Fruit fly (Drosophila melanogaster) whole organism, embryonic: ENCODE measurements around the gene LUBEL.

Experiments used
- Atf6 ChIP-seq: fragments of 200-800 bp; sonication (Bioruptor generic); IDR thresholded peaks from 2 replicates; pipeline ENCODE4 v1.3.6; 2022; ENCODE audit warnings: missing biosample characterization, missing genetic modification characterization
- Bgb ChIP-seq: fragments of 200-800 bp; sonication (Bioruptor generic); IDR thresholded peaks from 2 replicates; pipeline ENCODE4 v1.3.6; 2022; ENCODE audit warnings: missing biosample characterization, missing genetic modification characterization; ENCODE audit not compliant: partially characterized antibody
- CG11093 ChIP-seq: fragments of 200-800 bp; sonication (Bioruptor generic); IDR thresholded peaks from 3 replicates; pipeline ENCODE4 v1.3.6; 2022; ENCODE audit warnings: missing biosample characterization, missing genetic modification characterization
- CG11504 ChIP-seq: fragments of 200-800 bp; sonication (Bioruptor generic); optimal IDR thresholded peaks from 3 replicates; lab custom pipeline; 2019; ENCODE audit warnings: missing biosample characterization, mild to moderate bottlenecking, missing genetic modification characterization, moderate library complexity
- CG12236 ChIP-seq: fragments of 200-800 bp; sonication (Bioruptor generic); optimal IDR thresholded peaks from 2 replicates; lab custom pipeline; 2016; ENCODE audit warnings: missing biosample characterization, missing genetic modification characterization
- CG13296 ChIP-seq: fragments of 200-800 bp; sonication (Bioruptor generic); optimal IDR thresholded peaks from 3 replicates; lab custom pipeline; 2018; ENCODE audit warnings: missing biosample characterization, mild to moderate bottlenecking, missing genetic modification characterization
- CG14014 ChIP-seq: fragments of 200-800 bp; sonication (Bioruptor generic); IDR thresholded peaks from 2 replicates; pipeline ENCODE4 v1.3.6; 2022; ENCODE audit warnings: missing biosample characterization, missing genetic modification characterization
- CG14965 ChIP-seq: fragments of 200-800 bp; sonication (Bioruptor generic); optimal IDR thresholded peaks from 2 replicates; lab custom pipeline; 2016; ENCODE audit warnings: missing biosample characterization, missing genetic modification characterization, borderline replicate concordance
- CG16779 ChIP-seq: fragments of 200-800 bp; sonication (Bioruptor generic); IDR thresholded peaks from 2 replicates; pipeline ENCODE4 v1.3.6; 2022; ENCODE audit warnings: missing biosample characterization, missing genetic modification characterization
- CG2116 ChIP-seq: fragments of 200-800 bp; sonication (Bioruptor generic); optimal IDR thresholded peaks from 3 replicates; lab custom pipeline; 2018; ENCODE audit warnings: missing biosample characterization, mild to moderate bottlenecking, missing genetic modification characterization
- CG3847 ChIP-seq: fragments of 200-800 bp; sonication (Bioruptor generic); IDR thresholded peaks from 2 replicates; pipeline ENCODE4 v1.3.6; 2022; ENCODE audit warnings: missing biosample characterization, missing genetic modification characterization
- CG4424 ChIP-seq: fragments of 200-800 bp; sonication (Bioruptor generic); optimal IDR thresholded peaks from 3 replicates; lab custom pipeline; 2016; ENCODE audit warnings: missing biosample characterization, missing genetic modification characterization
- CG4617 ChIP-seq: fragments of 200-800 bp; sonication (Bioruptor generic); optimal IDR thresholded peaks from 3 replicates; lab custom pipeline; 2016; ENCODE audit warnings: missing biosample characterization, missing genetic modification characterization, borderline replicate concordance
- CG5180 ChIP-seq: fragments of 200-800 bp; sonication (Bioruptor generic); optimal IDR thresholded peaks from 3 replicates; lab custom pipeline; 2017; ENCODE audit warnings: missing biosample characterization, missing genetic modification characterization, mild to moderate bottlenecking, moderate library complexity, missing genetic modification reagents
- CG6254 ChIP-seq: fragments of 200-800 bp; sonication (Bioruptor generic); optimal IDR thresholded peaks from 3 replicates; lab custom pipeline; 2017; ENCODE audit warnings: mild to moderate bottlenecking, missing biosample characterization, missing genetic modification reagents, missing genetic modification characterization
- CG6854 ChIP-seq: fragments of 200-800 bp; sonication (Bioruptor generic); optimal IDR thresholded peaks from 3 replicates; lab custom pipeline; 2017; ENCODE audit warnings: missing biosample characterization, mild to moderate bottlenecking, missing genetic modification characterization
- CG7928 ChIP-seq: fragments of 200-800 bp; sonication (Bioruptor generic); optimal IDR thresholded peaks from 2 replicates; lab custom pipeline; 2017; ENCODE audit warnings: missing biosample characterization, mild to moderate bottlenecking, missing genetic modification characterization
- CG7987 ChIP-seq: fragments of 200-800 bp; sonication (Bioruptor generic); optimal IDR thresholded peaks from 2 replicates; lab custom pipeline; 2018; ENCODE audit warnings: missing biosample characterization, mild to moderate bottlenecking, missing genetic modification characterization, moderate library complexity
- CG8944 ChIP-seq: fragments of 200-800 bp; sonication (Bioruptor generic); optimal IDR thresholded peaks from 3 replicates; lab custom pipeline; 2016; ENCODE audit warnings: missing biosample characterization, missing genetic modification characterization
- CG9797 ChIP-seq: fragments of 200-800 bp; sonication (Bioruptor generic); optimal IDR thresholded peaks from 3 replicates; lab custom pipeline; 2018; ENCODE audit warnings: missing biosample characterization, mild to moderate bottlenecking, missing genetic modification characterization
- CHES-1-like ChIP-seq: fragments of 200-800 bp; sonication (Bioruptor generic); optimal IDR thresholded peaks from 2 replicates; lab custom pipeline; 2016; ENCODE audit warnings: missing biosample characterization, missing genetic modification characterization
- Dek ChIP-seq: fragments of 200-800 bp; sonication (Bioruptor generic); optimal IDR thresholded peaks from 3 replicates; lab custom pipeline; 2019; ENCODE audit warnings: missing biosample characterization, mild to moderate bottlenecking, missing genetic modification characterization, moderate library complexity
- Dll ChIP-seq: fragments of 200-800 bp; sonication (Bioruptor generic); IDR thresholded peaks from 4 replicates; pipeline ENCODE4 v1.3.6; 2022; ENCODE audit warnings: missing biosample characterization, missing genetic modification characterization; ENCODE audit not compliant: partially characterized antibody
- Dref ChIP-seq: fragments of 200-800 bp; sonication (Bioruptor generic); IDR thresholded peaks from 2 replicates; pipeline ENCODE4 v1.3.6; 2022; ENCODE audit warnings: missing biosample characterization, missing genetic modification characterization
- Fer3 ChIP-seq: fragments of 200-800 bp; sonication (Bioruptor generic); optimal IDR thresholded peaks from 2 replicates; lab custom pipeline; 2018; ENCODE audit warnings: missing biosample characterization, mild to moderate bottlenecking, missing genetic modification characterization, moderate library complexity
- Gsc ChIP-seq: fragments of 200-800 bp; sonication (Bioruptor generic); IDR thresholded peaks from 2 replicates; pipeline ENCODE4 v1.3.6; 2022; ENCODE audit warnings: missing biosample characterization, missing genetic modification characterization
- Hmx ChIP-seq: fragments of 200-800 bp; sonication (Bioruptor generic); optimal IDR thresholded peaks from 2 replicates; lab custom pipeline; 2016; ENCODE audit warnings: missing biosample characterization, missing genetic modification characterization
- Hr3 ChIP-seq: fragments of 200-800 bp; sonication (Bioruptor generic); optimal IDR thresholded peaks from 3 replicates; lab custom pipeline; 2016; ENCODE audit warnings: missing biosample characterization, missing genetic modification characterization
- Nf-YA ChIP-seq: fragments of 200-800 bp; sonication (Bioruptor generic); IDR thresholded peaks from 2 replicates; pipeline ENCODE4 v1.3.6; 2022; ENCODE audit warnings: missing biosample characterization, missing genetic modification characterization
- PHDP ChIP-seq: fragments of 200-800 bp; sonication (Bioruptor generic); optimal IDR thresholded peaks from 3 replicates; lab custom pipeline; 2018; ENCODE audit warnings: missing biosample characterization, mild to moderate bottlenecking, missing genetic modification characterization, moderate library complexity
- ato ChIP-seq: fragments of 200-800 bp; sonication (Bioruptor generic); IDR thresholded peaks from 2 replicates; pipeline ENCODE4 v1.3.6; 2022; ENCODE audit warnings: missing biosample characterization, missing genetic modification characterization; ENCODE audit not compliant: partially characterized antibody
- chif ChIP-seq, 2 experiments: fragments of 200-800 bp; sonication (Bioruptor generic); optimal IDR thresholded peaks; 3 replicates each; lab custom pipeline; 2016; ENCODE audit warnings: missing biosample characterization in 2 of 2, missing genetic modification characterization in 2 of 2
- croc ChIP-seq: fragments of 200-800 bp; sonication (Bioruptor generic); conservative IDR thresholded peaks from 3 replicates; pipeline ENCODE4 v1.3.6; 2022; ENCODE audit warnings: missing biosample characterization, missing genetic modification characterization
- da ChIP-seq: fragments of 200-800 bp; sonication (Bioruptor generic); optimal IDR thresholded peaks from 2 replicates; lab custom pipeline; 2016; ENCODE audit warnings: missing biosample characterization, missing genetic modification characterization
- ewg ChIP-seq: fragments of 200-800 bp; sonication (Bioruptor generic); optimal IDR thresholded peaks from 3 replicates; lab custom pipeline; 2017; ENCODE audit warnings: mild to moderate bottlenecking, missing biosample characterization, missing genetic modification reagents, missing genetic modification characterization
- fu2 ChIP-seq: fragments of 200-800 bp; sonication (Bioruptor generic); optimal IDR thresholded peaks from 2 replicates; lab custom pipeline; 2016; ENCODE audit warnings: missing biosample characterization, missing genetic modification characterization
- gcm2 ChIP-seq: fragments of 200-800 bp; sonication (Bioruptor generic); optimal IDR thresholded peaks from 2 replicates; lab custom pipeline; 2016; ENCODE audit warnings: missing biosample characterization, missing genetic modification characterization
- jing ChIP-seq: fragments of 200-800 bp; sonication (Bioruptor generic); optimal IDR thresholded peaks from 2 replicates; lab custom pipeline; 2018; ENCODE audit warnings: missing biosample characterization, mild to moderate bottlenecking, missing genetic modification characterization
- jumu ChIP-seq: fragments of 200-800 bp; sonication (Bioruptor generic); optimal IDR thresholded peaks from 3 replicates; lab custom pipeline; 2016; ENCODE audit warnings: missing biosample characterization, missing genetic modification characterization
- lbe ChIP-seq: fragments of 200-800 bp; sonication (Bioruptor generic); optimal IDR thresholded peaks from 2 replicates; lab custom pipeline; 2016; ENCODE audit warnings: missing biosample characterization, mild to moderate bottlenecking, missing genetic modification characterization
- nau ChIP-seq: fragments of 200-800 bp; sonication (Bioruptor generic); optimal IDR thresholded peaks from 3 replicates; lab custom pipeline; 2017; ENCODE audit warnings: missing biosample characterization, mild to moderate bottlenecking, missing genetic modification characterization, missing genetic modification reagents
- nmo ChIP-seq: fragments of 200-800 bp; sonication (Bioruptor generic); optimal IDR thresholded peaks from 2 replicates; lab custom pipeline; 2018; ENCODE audit warnings: missing biosample characterization, mild to moderate bottlenecking, missing genetic modification characterization, moderate library complexity
- pan ChIP-seq, 4 experiments: fragments of >200 bp in 3 of 4; fragments of 200-800 bp in 1 of 4; sonication (Bioruptor generic) in 1 of 4; optimal IDR thresholded peaks in 3 of 4; IDR thresholded peaks in 1 of 4; 2 replicates each; pipeline versions ENCODE4 v1.3.6 to Lab custom; 2017 to 2022; ENCODE audit warnings: missing biosample characterization in 2 of 4, missing genetic modification characterization in 2 of 4, mixed read lengths in 1 of 4
- pb ChIP-seq: fragments of 200-800 bp; sonication (Bioruptor generic); optimal IDR thresholded peaks from 3 replicates; lab custom pipeline; 2016; ENCODE audit warnings: missing biosample characterization, missing genetic modification characterization
- peb ChIP-seq: fragments of 200-800 bp; sonication (Bioruptor generic); IDR thresholded peaks from 2 replicates; pipeline ENCODE4 v1.3.6; 2022; ENCODE audit warnings: missing biosample characterization, missing genetic modification characterization
- sim ChIP-seq: fragments of 200-800 bp; sonication (Bioruptor generic); IDR thresholded peaks from 2 replicates; pipeline ENCODE4 v1.3.6; 2022; ENCODE audit warnings: missing biosample characterization, missing genetic modification characterization
- sima ChIP-seq: fragments of 200-800 bp; sonication (Bioruptor generic); optimal IDR thresholded peaks from 2 replicates; lab custom pipeline; 2016; ENCODE audit warnings: missing biosample characterization, missing genetic modification characterization
- sna ChIP-seq: fragments of 200-800 bp; sonication (Bioruptor generic); IDR thresholded peaks from 2 replicates; pipeline ENCODE4 v1.3.6; 2022; ENCODE audit warnings: missing biosample characterization, missing genetic modification characterization; ENCODE audit not compliant: partially characterized antibody
- tap ChIP-seq: fragments of 200-800 bp; optimal IDR thresholded peaks from 3 replicates; lab custom pipeline; 2019; ENCODE audit warnings: missing biosample characterization, mild to moderate bottlenecking, missing genetic modification characterization, moderate library complexity
- tx ChIP-seq: fragments of 200-800 bp; sonication (Bioruptor generic); optimal IDR thresholded peaks from 2 replicates; lab custom pipeline; 2016; ENCODE audit warnings: missing biosample characterization, missing genetic modification characterization
- zen2 ChIP-seq: fragments of 200-800 bp; sonication (Bioruptor generic); IDR thresholded peaks from 3 replicates; pipeline ENCODE4 v1.3.6; 2022; ENCODE audit warnings: missing biosample characterization, missing genetic modification characterization; ENCODE audit not compliant: partially characterized antibody

The LUBEL gene

dm6 chr2L:6821631-6822030, 49.1 kb upstream of the LUBEL start, which contains the start of gene sens-2 (continued):
- TF ChIP-seq CG13296 (GFP tag; lab: Kevin White, UChicago) (no peak), CG14965 (no peak), pb (GFP tag; lab: Kevin White, UChicago) (no peak), jing (no peak), Atf6 (GFP tag; lab: Robert Waterston, UW) (no peak), pan (optimal IDR thresholded peaks at IDR 0.05; lab: Kevin White, UChicago) (no peak), pan (GFP tag; optimal IDR thresholded peaks at IDR 0.05 in 1 of 2, IDR thresholded peaks at IDR 0.05 in 1 of 2) (no peak), CG8944 (GFP tag; lab: Kevin White, UChicago) (no peak), chif (GFP tag; optimal IDR thresholded peaks at IDR 0.05; lab: Kevin White, UChicago) (no peak), CG2116 (GFP tag; lab: Kevin White, UChicago) (no peak), CG6254 (GFP tag; lab: Kevin White, UChicago) (no peak), peb (GFP tag; lab: Robert Waterston, UW) (no peak), jumu (GFP tag; lab: Kevin White, UChicago) (no peak), Fer3 (no peak), sna (no peak), da (no peak), CG9797 (GFP tag; lab: Kevin White, UChicago) (no peak), nmo (GFP tag; lab: Kevin White, UChicago) (no peak), croc (GFP tag; lab: Robert Waterston, UW) (no peak), CG11093 (GFP tag; lab: Robert Waterston, UW) (no peak), CG4617 (GFP tag; lab: Kevin White, UChicago) (no peak), fu2 (GFP tag; lab: Kevin White, UChicago) (no peak), CG16779 (GFP tag; lab: Robert Waterston, UW) (no peak), Gsc (GFP tag; lab: Robert Waterston, UW) (no peak), Nf-YA (GFP tag; lab: Robert Waterston, UW) (peak; percentile 90), Dll (no peak), CG12236 (GFP tag; lab: Kevin White, UChicago) (no peak), zen2 (GFP tag; lab: Robert Waterston, UW) (no peak), Dek (tag; lab: Kevin White, UChicago) (no peak), CG5180 (GFP tag; lab: Kevin White, UChicago) (no peak), tap (no peak), CG7928 (GFP tag; lab: Kevin White, UChicago) (no peak), PHDP (tag; lab: Kevin White, UChicago) (no peak), sima (no peak), sim (GFP tag; lab: Robert Waterston, UW) (no peak), CG3847 (GFP tag; lab: Robert Waterston, UW) (no peak), CG7987 (no peak), ewg (peak; percentile 61), lbe (GFP tag; lab: Kevin White, UChicago) (no peak), CHES-1-like (GFP tag; lab: Kevin White, UChicago) (no peak), Dref (GFP tag; lab: Robert Waterston, UW) (no peak), nau (GFP tag; lab: Kevin White, UChicago) (peak; percentile 9), CG11504 (no peak), CG14014 (GFP tag; lab: Robert Waterston, UW) (peak; percentile 9; the same call in 1 of the 2 replicates), Hr3 (GFP tag; lab: Kevin White, UChicago) (no peak), CG6854 (no peak), tx (no peak), Bgb (GFP tag; lab: Robert Waterston, UW) (peak; percentile 20; the same call in 1 of the 2 replicates), Hmx (GFP tag; lab: Kevin White, UChicago) (no peak), gcm2 (GFP tag; lab: Kevin White, UChicago) (no peak), CG4424 (GFP tag; lab: Kevin White, UChicago) (no peak), ato (GFP tag; lab: Robert Waterston, UW) (no peak)
